Worm (Caenorhabditis elegans): ENCODE results near the gene islo-1.

Gene islo-1

DNA sequence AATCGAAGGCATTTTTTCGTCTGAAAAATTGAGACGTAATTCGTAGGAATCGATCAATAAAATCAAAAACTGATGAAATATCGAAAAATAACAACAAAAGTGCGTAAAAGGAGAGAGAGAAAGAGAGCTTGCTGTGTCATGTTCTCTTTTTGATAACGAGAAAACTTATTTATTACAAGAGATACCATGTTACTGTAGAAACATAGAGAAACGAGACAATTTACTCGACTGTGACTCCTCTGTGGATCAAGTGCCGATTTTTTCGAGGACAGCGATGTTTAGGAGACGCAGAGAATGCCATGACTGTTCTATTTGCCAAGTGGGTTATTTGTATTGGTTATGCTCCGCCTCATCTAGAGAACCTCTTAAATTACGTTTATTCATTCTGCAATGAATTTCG is 2.7 kb upstream of the islo-1 start, which contains the start of gene sph-1:
TSS of gene sph-1 (minus strand) at position 23 of the 400 bp plus-strand sequence.
- no peak for TF ChIP-seq Y95B8A.8 (GFP tag; IDR thresholded peaks at IDR 0.05)
- TF ChIP-seq madf-6 (GFP tag; IDR thresholded peaks at IDR 0.05), result no peak
- no peak for TF ChIP-seq athp-1 (tag; optimal IDR thresholded peaks at IDR 0.05)
- no peak for TF ChIP-seq pbrm-1 (GFP tag; IDR thresholded peaks at IDR 0.05)
- no peak for TF ChIP-seq ets-4 (GFP tag; optimal IDR thresholded peaks at IDR 0.05)
- peak; percentile 47; the same call in 1 of the 2 replicates for TF ChIP-seq hmg-1.2 (GFP tag; IDR thresholded peaks at IDR 0.05)
- no peak for TF ChIP-seq zim-3 (tag; optimal IDR thresholded peaks at IDR 0.05)
- no peak for TF ChIP-seq akir-1 (GFP tag; optimal IDR thresholded peaks at IDR 0.05)
- TF ChIP-seq lir-1 (GFP tag; conservative IDR thresholded peaks at IDR 0.05), result no peak
- no peak for TF ChIP-seq K12H6.12 (tag; optimal IDR thresholded peaks at IDR 0.05)
- TF ChIP-seq F49E8.2 (tag; optimal IDR thresholded peaks at IDR 0.05; ENCODE audit: insufficient read depth), result no peak
- TF ChIP-seq lsy-27 (tag; optimal IDR thresholded peaks at IDR 0.05; ENCODE audit: borderline replicate concordance, insufficient read depth), result no peak
- no peak for TF ChIP-seq snpc-3.4 (tag; optimal IDR thresholded peaks at IDR 0.05)
- no peak for TF ChIP-seq F10E7.11 (tag; optimal IDR thresholded peaks at IDR 0.05)
- TF ChIP-seq sea-2 (GFP tag; IDR thresholded peaks at IDR 0.05), result no peak
- no peak for TF ChIP-seq Y53G8AR.9 (GFP tag; conservative IDR thresholded peaks at IDR 0.05)
- no peak for TF ChIP-seq F23B12.7 (tag; optimal IDR thresholded peaks at IDR 0.05; ENCODE audit: insufficient read depth)
- TF ChIP-seq ceh-58 (GFP tag; IDR thresholded peaks at IDR 0.05), result no peak
- no peak for TF ChIP-seq dpl-1 (GFP tag; optimal IDR thresholded peaks at IDR 0.05)
- no peak for TF ChIP-seq madf-3 (GFP tag; IDR thresholded peaks at IDR 0.05)
- TF ChIP-seq repo-1 (tag; optimal IDR thresholded peaks at IDR 0.05), result peak; percentile 51
- TF ChIP-seq tlf-1 (GFP tag; optimal IDR thresholded peaks at IDR 0.05), result no peak
- TF ChIP-seq mxl-1 (tag; optimal IDR thresholded peaks at IDR 0.05), result no peak
- TF ChIP-seq F57C9.4 (tag; optimal IDR thresholded peaks at IDR 0.05), result no peak
- no peak for TF ChIP-seq ekl-4 (GFP tag; IDR thresholded peaks at IDR 0.05)
- peak; percentile 61; the same call in 1 of the 2 replicates for TF ChIP-seq B0336.3 (GFP tag; IDR thresholded peaks at IDR 0.05)
- no peak for TF ChIP-seq nfya-1 (tag; optimal IDR thresholded peaks at IDR 0.05; ENCODE audit: borderline replicate concordance, insufficient read depth)
- no peak for TF ChIP-seq lsl-1 (GFP tag; optimal IDR thresholded peaks at IDR 0.05)
- TF ChIP-seq Y79H2A.3 (GFP tag; conservative IDR thresholded peaks at IDR 0.05), result no peak
- TF ChIP-seq K11D2.4 (GFP tag; IDR thresholded peaks at IDR 0.05), result no peak
- TF ChIP-seq ztf-26 (tag; optimal IDR thresholded peaks at IDR 0.05), result no peak
- TF ChIP-seq ama-1 (optimal IDR thresholded peaks at IDR 0.05), result no peak
- TF ChIP-seq ama-1 (GFP tag; optimal IDR thresholded peaks at IDR 0.05), result no peak
- TF ChIP-seq mcd-1 (GFP tag; IDR thresholded peaks at IDR 0.05), result no peak
- no peak for TF ChIP-seq Y56A3A.18 (GFP tag; IDR thresholded peaks at IDR 0.05)
- TF ChIP-seq rpc-1 (optimal IDR thresholded peaks at IDR 0.05), result no peak
- TF ChIP-seq rpc-1 (tag; optimal IDR thresholded peaks at IDR 0.05), result no peak
- 0 out of 2 replicates have a peak, but pooled peaks have one; percentile 13 for TF ChIP-seq nfyb-1 (GFP tag; IDR thresholded peaks at IDR 0.05)
- TF ChIP-seq tbx-9 (tag; optimal IDR thresholded peaks at IDR 0.05; ENCODE audit: borderline replicate concordance), result no peak
- TF ChIP-seq bed-2 (GFP tag; IDR thresholded peaks at IDR 0.05), result no peak
- TF ChIP-seq tbp1 (GFP tag; optimal IDR thresholded peaks at IDR 0.05), result peak; percentile 0
- TF ChIP-seq ceh-79 (tag; optimal IDR thresholded peaks at IDR 0.05), result no peak
- TF ChIP-seq ztf-18 (tag; optimal IDR thresholded peaks at IDR 0.05), result no peak
- TF ChIP-seq C17E4.6 (GFP tag; IDR thresholded peaks at IDR 0.05), result no peak
- no peak for TF ChIP-seq attf-6 (GFP tag; IDR thresholded peaks at IDR 0.05)
- no peak for TF ChIP-seq ztf-3 (GFP tag; optimal IDR thresholded peaks at IDR 0.05)
- TF ChIP-seq snpc-1.1 (tag; optimal IDR thresholded peaks at IDR 0.05; ENCODE audit: insufficient read depth), result no peak
- no peak for TF ChIP-seq egrh-3 (GFP tag; IDR thresholded peaks at IDR 0.05)
- no peak for TF ChIP-seq F37B4.10 (GFP tag; IDR thresholded peaks at IDR 0.05)
- no peak for TF ChIP-seq atf-7 (tag; optimal IDR thresholded peaks at IDR 0.05)
